Fruit fly (Drosophila melanogaster) whole organism, embryonic: ENCODE measurements around the gene Scox.

Source experiments
- Adf1 ChIP-seq: fragments of 200-800 bp; sonication (Bioruptor generic); IDR thresholded peaks from 2 replicates; pipeline ENCODE4 v1.3.6; 2022; ENCODE audit warnings: missing biosample characterization, missing genetic modification characterization
- Asciz ChIP-seq: fragments of 200-800 bp; sonication (Bioruptor generic); optimal IDR thresholded peaks from 2 replicates; lab custom pipeline; 2017; ENCODE audit warnings: missing biosample characterization, mild to moderate bottlenecking, missing genetic modification characterization, missing genetic modification reagents
- Atf3 ChIP-seq: fragments of 200-800 bp; sonication (Bioruptor generic); optimal IDR thresholded peaks from 3 replicates; lab custom pipeline; 2016; ENCODE audit warnings: missing biosample characterization, missing genetic modification characterization
- CG10321 ChIP-seq: fragments of 200-800 bp; sonication (Bioruptor generic); IDR thresholded peaks from 2 replicates; pipeline ENCODE4 v1.3.6; 2022; ENCODE audit warnings: missing biosample characterization, missing genetic modification characterization
- CG10543 ChIP-seq: fragments of 200-800 bp; sonication (Bioruptor generic); optimal IDR thresholded peaks from 3 replicates; lab custom pipeline; 2017; ENCODE audit warnings: missing biosample characterization, mild to moderate bottlenecking, missing genetic modification characterization, moderate library complexity
- CG10565 ChIP-seq: fragments of 200-800 bp; sonication (Bioruptor generic); optimal IDR thresholded peaks from 3 replicates; lab custom pipeline; 2016; ENCODE audit warnings: missing biosample characterization, mild to moderate bottlenecking, missing genetic modification characterization
- CG11456 ChIP-seq: fragments of 200-800 bp; sonication (Bioruptor generic); IDR thresholded peaks from 3 replicates; pipeline ENCODE4 v1.3.6; 2022; ENCODE audit warnings: missing biosample characterization, missing genetic modification characterization
- CG11723 ChIP-seq: fragments of 200-800 bp; sonication (Bioruptor generic); optimal IDR thresholded peaks from 2 replicates; lab custom pipeline; 2017; ENCODE audit warnings: missing biosample characterization, mild to moderate bottlenecking, missing genetic modification characterization
- CG12659 ChIP-seq: fragments of 200-800 bp; sonication (Bioruptor generic); optimal IDR thresholded peaks from 3 replicates; lab custom pipeline; 2017; ENCODE audit warnings: mild to moderate bottlenecking, missing biosample characterization, missing genetic modification reagents, missing genetic modification characterization
- CG13894 ChIP-seq: fragments of 200-800 bp; sonication (Bioruptor generic); optimal IDR thresholded peaks from 3 replicates; lab custom pipeline; 2018; ENCODE audit warnings: missing biosample characterization, mild to moderate bottlenecking, missing genetic modification characterization, moderate library complexity
- CG15479 ChIP-seq: fragments of 200-800 bp; sonication (Bioruptor generic); optimal IDR thresholded peaks from 3 replicates; lab custom pipeline; 2019; ENCODE audit warnings: missing biosample characterization, mild to moderate bottlenecking, missing genetic modification characterization, moderate library complexity
- CG16779 ChIP-seq: fragments of 200-800 bp; sonication (Bioruptor generic); IDR thresholded peaks from 2 replicates; pipeline ENCODE4 v1.3.6; 2022; ENCODE audit warnings: missing biosample characterization, missing genetic modification characterization
- CG17802 ChIP-seq: fragments of 200-800 bp; sonication (Bioruptor generic); optimal IDR thresholded peaks from 2 replicates; lab custom pipeline; 2018; ENCODE audit warnings: missing biosample characterization, mild to moderate bottlenecking, missing genetic modification characterization, moderate library complexity
- CG2202 ChIP-seq: fragments of 200-800 bp; sonication (Bioruptor generic); optimal IDR thresholded peaks from 2 replicates; lab custom pipeline; 2018; ENCODE audit warnings: missing biosample characterization, mild to moderate bottlenecking, missing genetic modification characterization
- CG34422 ChIP-seq: fragments of 200-800 bp; sonication (Bioruptor generic); IDR thresholded peaks from 3 replicates; pipeline ENCODE4 v1.3.6; 2022; ENCODE audit warnings: missing biosample characterization, missing genetic modification characterization
- CG3726 ChIP-seq: fragments of 200-800 bp; sonication (Bioruptor generic); IDR thresholded peaks from 3 replicates; pipeline ENCODE4, ENCODE4 v1.3.6; 2022; ENCODE audit warnings: missing biosample characterization, missing genetic modification characterization
- CG4404 ChIP-seq: fragments of 200-800 bp; sonication (Bioruptor generic); IDR thresholded peaks from 2 replicates; pipeline ENCODE4 v1.3.6; 2022; ENCODE audit warnings: missing biosample characterization, missing genetic modification characterization
- CG4854 ChIP-seq: fragments of 200-800 bp; sonication (Bioruptor generic); optimal IDR thresholded peaks from 2 replicates; lab custom pipeline; 2016; ENCODE audit warnings: missing biosample characterization, missing genetic modification characterization, inconsistent platforms
- CG7786 ChIP-seq: fragments of 200-800 bp; sonication (Bioruptor generic); optimal IDR thresholded peaks from 2 replicates; lab custom pipeline; 2016; ENCODE audit warnings: missing biosample characterization, missing genetic modification characterization
- Chrac-16 ChIP-seq: fragments of 200-800 bp; sonication (Bioruptor generic); optimal IDR thresholded peaks from 3 replicates; lab custom pipeline; 2016; ENCODE audit warnings: missing biosample characterization, missing genetic modification characterization
- CoRest ChIP-seq: fragments of 200-800 bp; sonication (Bioruptor generic); optimal IDR thresholded peaks from 3 replicates; lab custom pipeline; 2018; ENCODE audit warnings: missing biosample characterization, mild to moderate bottlenecking, missing genetic modification characterization, moderate library complexity
- Dek ChIP-seq: fragments of 200-800 bp; sonication (Bioruptor generic); optimal IDR thresholded peaks from 3 replicates; lab custom pipeline; 2019; ENCODE audit warnings: missing biosample characterization, mild to moderate bottlenecking, missing genetic modification characterization, moderate library complexity
- E2f2 ChIP-seq: fragments of 200-800 bp; sonication (Bioruptor generic); IDR thresholded peaks from 2 replicates; pipeline ENCODE4 v1.3.6; 2022; ENCODE audit warnings: missing biosample characterization, missing genetic modification characterization
- Elba2 ChIP-seq: fragments of 200-800 bp; sonication (Bioruptor generic); optimal IDR thresholded peaks from 3 replicates; lab custom pipeline; 2016; ENCODE audit warnings: missing biosample characterization, missing genetic modification characterization
- HHEX ChIP-seq: fragments of 200-800 bp; sonication (Bioruptor generic); optimal IDR thresholded peaks from 3 replicates; lab custom pipeline; 2017; ENCODE audit warnings: missing biosample characterization, mild to moderate bottlenecking, missing genetic modification characterization, missing genetic modification reagents
- Hey ChIP-seq: fragments of 200-800 bp; sonication (Bioruptor generic); optimal IDR thresholded peaks from 3 replicates; lab custom pipeline; 2018; ENCODE audit warnings: missing biosample characterization, mild to moderate bottlenecking, missing genetic modification characterization
- Hr3 ChIP-seq: fragments of 200-800 bp; sonication (Bioruptor generic); optimal IDR thresholded peaks from 3 replicates; lab custom pipeline; 2016; ENCODE audit warnings: missing biosample characterization, missing genetic modification characterization
- Hr39 ChIP-seq: fragments of >200 bp; optimal IDR thresholded peaks from 2 replicates; lab custom pipeline; 2017
- MBD-R2 ChIP-seq: fragments of 200-800 bp; sonication (Bioruptor generic); IDR thresholded peaks from 2 replicates; pipeline ENCODE4 v1.3.6; 2022; ENCODE audit warnings: missing biosample characterization, missing genetic modification characterization
- MESR4 ChIP-seq: fragments of 200-800 bp; sonication (Bioruptor generic); optimal IDR thresholded peaks from 2 replicates; lab custom pipeline; 2018; ENCODE audit warnings: missing biosample characterization, mild to moderate bottlenecking, missing genetic modification characterization, moderate library complexity
- Med ChIP-seq: fragments of 200-800 bp; sonication (Bioruptor generic); peaks from one replicate; lab custom pipeline; 2016; ENCODE audit warnings: missing biosample characterization, missing genetic modification characterization, mild to moderate bottlenecking, inconsistent platforms, moderate library complexity
- Myb ChIP-seq: fragments of 200-800 bp; sonication (Bioruptor generic); optimal IDR thresholded peaks from 2 replicates; lab custom pipeline; 2016; ENCODE audit warnings: missing biosample characterization, missing genetic modification characterization
- NfI ChIP-seq: fragments of 200-800 bp; sonication (Bioruptor generic); optimal IDR thresholded peaks from 3 replicates; lab custom pipeline; 2018; ENCODE audit warnings: missing biosample characterization, mild to moderate bottlenecking, missing genetic modification characterization, moderate library complexity
- PHDP ChIP-seq: fragments of 200-800 bp; sonication (Bioruptor generic); optimal IDR thresholded peaks from 3 replicates; lab custom pipeline; 2018; ENCODE audit warnings: missing biosample characterization, mild to moderate bottlenecking, missing genetic modification characterization, moderate library complexity
- Poxn ChIP-seq: fragments of 200-800 bp; sonication (Bioruptor generic); IDR thresholded peaks from 2 replicates; pipeline ENCODE4 v1.3.6; 2022; ENCODE audit warnings: missing biosample characterization, missing genetic modification characterization
- Ravus ChIP-seq: fragments of 200-800 bp; sonication (Bioruptor generic); IDR thresholded peaks from 2 replicates; pipeline ENCODE4 v1.3.6; 2022; ENCODE audit warnings: missing biosample characterization, missing genetic modification characterization
- TFAM ChIP-seq: fragments of 200-800 bp; sonication (Bioruptor generic); optimal IDR thresholded peaks from 2 replicates; lab custom pipeline; 2017; ENCODE audit warnings: missing biosample characterization, missing genetic modification characterization, inconsistent platforms
- fd64A ChIP-seq: fragments of 200-800 bp; sonication (Bioruptor generic); optimal IDR thresholded peaks from 3 replicates; lab custom pipeline; 2018; ENCODE audit warnings: missing biosample characterization, mild to moderate bottlenecking, missing genetic modification characterization
- grau ChIP-seq: fragments of 200-800 bp; optimal IDR thresholded peaks from 3 replicates; lab custom pipeline; 2019; ENCODE audit warnings: missing biosample characterization, mild to moderate bottlenecking, missing genetic modification characterization, moderate library complexity
- gsb ChIP-seq: fragments of 200-800 bp; sonication (Bioruptor generic); IDR thresholded peaks from 2 replicates; pipeline ENCODE4 v1.3.6; 2022; ENCODE audit warnings: missing biosample characterization, missing genetic modification characterization
- ind ChIP-seq: fragments of 200-800 bp; sonication (Bioruptor generic); optimal IDR thresholded peaks from 3 replicates; lab custom pipeline; 2016; ENCODE audit warnings: missing biosample characterization, missing genetic modification characterization
- lilli ChIP-seq: fragments of 200-800 bp; sonication (Bioruptor generic); optimal IDR thresholded peaks from 3 replicates; lab custom pipeline; 2016; ENCODE audit warnings: missing biosample characterization, missing genetic modification characterization
- maf-S ChIP-seq: fragments of 200-800 bp; sonication (Bioruptor generic); optimal IDR thresholded peaks from 2 replicates; lab custom pipeline; 2016; ENCODE audit warnings: missing biosample characterization, missing genetic modification characterization
- otp ChIP-seq: fragments of 200-800 bp; sonication (Bioruptor generic); IDR thresholded peaks from 3 replicates; pipeline ENCODE4, ENCODE4 v1.3.6; 2022; ENCODE audit warnings: missing biosample characterization, missing genetic modification characterization
- slou ChIP-seq: fragments of 200-800 bp; sonication (Bioruptor generic); optimal IDR thresholded peaks from 3 replicates; lab custom pipeline; 2016; ENCODE audit warnings: missing biosample characterization, missing genetic modification characterization
- so ChIP-seq: fragments of 200-800 bp; sonication (Bioruptor generic); IDR thresholded peaks from 3 replicates; pipeline ENCODE4 v1.3.6; 2022; ENCODE audit warnings: missing biosample characterization, missing genetic modification characterization
- tll ChIP-seq, 2 experiments: fragments of 200-800 bp in 1 of 2; fragments of >200 bp in 1 of 2; sonication (Bioruptor generic) in 1 of 2; optimal IDR thresholded peaks; 2 replicates each; lab custom pipeline; 2017 to 2019; ENCODE audit warnings: missing biosample characterization in 2 of 2, missing genetic modification characterization in 2 of 2, mild to moderate bottlenecking in 1 of 2, moderate library complexity in 1 of 2
- tna ChIP-seq: fragments of 200-800 bp; sonication (Bioruptor generic); IDR thresholded peaks from 2 replicates; pipeline ENCODE4 v1.3.6; 2022; ENCODE audit warnings: missing biosample characterization, missing genetic modification characterization; ENCODE audit not compliant: partially characterized antibody
- toy ChIP-seq: fragments of 200-800 bp; sonication (Bioruptor generic); IDR thresholded peaks from 2 replicates; pipeline ENCODE4 v1.3.6; 2022; ENCODE audit warnings: missing biosample characterization, missing genetic modification characterization
- trh ChIP-seq: fragments of 200-800 bp; sonication (Bioruptor generic); optimal IDR thresholded peaks from 2 replicates; lab custom pipeline; 2016; ENCODE audit warnings: missing biosample characterization, missing genetic modification characterization
- twi ChIP-seq: fragments of 200-800 bp; optimal IDR thresholded peaks from 2 replicates; lab custom pipeline; 2019; ENCODE audit warnings: missing biosample characterization, mild to moderate bottlenecking, missing genetic modification characterization, moderate library complexity
- vvl ChIP-seq: fragments of 200-800 bp; sonication (Bioruptor generic); IDR thresholded peaks from 2 replicates; pipeline ENCODE4 v1.3.6; 2022; ENCODE audit warnings: missing biosample characterization, missing genetic modification characterization

Gene Scox

DNA sequence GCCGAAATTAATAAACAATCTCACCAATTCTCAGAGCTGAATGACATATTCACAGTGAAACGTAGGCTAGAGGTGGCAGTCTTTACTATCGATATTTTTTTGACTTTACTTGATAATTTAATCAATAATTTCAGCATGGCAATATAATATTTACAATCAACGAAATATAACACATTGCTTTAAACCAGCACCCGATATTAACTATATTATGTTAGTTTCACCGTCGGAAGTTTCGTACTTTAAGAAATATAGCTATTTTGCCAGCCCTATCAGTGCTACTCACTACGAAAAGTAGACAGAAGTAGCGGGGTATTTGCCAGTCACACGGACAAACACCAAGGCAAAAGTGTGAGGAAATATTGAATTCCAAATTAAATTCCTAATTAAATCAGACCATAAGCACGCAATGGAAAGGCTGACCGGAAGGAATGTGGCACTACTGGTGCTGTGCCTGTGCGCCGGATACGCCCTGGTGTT is 42.1 kb upstream of the Scox start, which contains the start of the genes CG31917, Tfb5 and SelT (continued):
- 0 out of 2 replicates have a peak, but pooled peaks have one; percentile 31 for TF ChIP-seq Adf1 (GFP tag; lab: Robert Waterston, UW)
- TF ChIP-seq CG4854 (GFP tag; lab: Kevin White, UChicago): peak; percentile 39
- no peak for TF ChIP-seq Asciz (GFP tag; lab: Kevin White, UChicago)
- peak; percentile 92 for TF ChIP-seq Med
- peak; percentile 25 for TF ChIP-seq HHEX (GFP tag; lab: Kevin White, UChicago)
- peak; percentile 65 for TF ChIP-seq MESR4 (GFP tag; lab: Kevin White, UChicago)
- peak; percentile 50 for TF ChIP-seq twi (tag; lab: Kevin White, UChicago)
- TF ChIP-seq CG4404 (GFP tag; lab: Robert Waterston, UW): no peak
- no peak for TF ChIP-seq Hey (tag; lab: Kevin White, UChicago)
- peak; percentile 69 for TF ChIP-seq grau (tag; lab: Kevin White, UChicago)
- TF ChIP-seq Myb: peak; percentile 14
- no peak for TF ChIP-seq CG16779
- TF ChIP-seq MBD-R2 (GFP tag; lab: Robert Waterston, UW): peak; percentile 93
- TF ChIP-seq TFAM (GFP tag; lab: Kevin White, UChicago): no peak
- no peak for TF ChIP-seq trh (GFP tag; lab: Kevin White, UChicago)
- TF ChIP-seq lilli (GFP tag; lab: Kevin White, UChicago): peak; percentile 82
- no peak for TF ChIP-seq CG15479 (GFP tag; lab: Kevin White, UChicago)
- peak; percentile 45 for TF ChIP-seq Dek (tag; lab: Kevin White, UChicago)
- peak; percentile 29 for TF ChIP-seq CG10543 (GFP tag; lab: Kevin White, UChicago)
- TF ChIP-seq otp (GFP tag; lab: Robert Waterston, UW): no peak
- TF ChIP-seq maf-S: peak; percentile 32
- no peak for TF ChIP-seq CG3726
- TF ChIP-seq Atf3 (GFP tag; lab: Kevin White, UChicago): no peak
- TF ChIP-seq tna: no peak
- no peak for TF ChIP-seq CG10565 (GFP tag; lab: Kevin White, UChicago)
- peak; percentile 39 for TF ChIP-seq slou
- peak; percentile 39; the same call in 2 of the 3 replicates for TF ChIP-seq CG34422 (GFP tag; lab: Robert Waterston, UW)
- peak; percentile 46 for TF ChIP-seq Chrac-16 (GFP tag; lab: Kevin White, UChicago)
- peak; percentile 59 for TF ChIP-seq NfI
- TF ChIP-seq Poxn (GFP tag; lab: Robert Waterston, UW): no peak
- TF ChIP-seq gsb (GFP tag; lab: Robert Waterston, UW): no peak
- no peak for TF ChIP-seq Elba2 (GFP tag; lab: Kevin White, UChicago)
- TF ChIP-seq vvl (GFP tag; lab: Robert Waterston, UW): peak; percentile 62
- peak; percentile 84 for TF ChIP-seq CG12659
- TF ChIP-seq so (GFP tag; lab: Robert Waterston, UW): no peak
- TF ChIP-seq Hr3 (GFP tag; lab: Kevin White, UChicago): peak; percentile 53
- TF ChIP-seq Hr39 (lab: Kevin White, UChicago): no peak
- TF ChIP-seq CoRest (tag; lab: Kevin White, UChicago): peak; percentile 70
- no peak for TF ChIP-seq Ravus
- TF ChIP-seq tll (GFP tag; optimal IDR thresholded peaks at IDR 0.05; lab: Kevin White, UChicago): peak in 1 of 2 experiments; percentile 64
- no peak for TF ChIP-seq CG11456 (GFP tag; lab: Robert Waterston, UW)
- TF ChIP-seq CG7786 (GFP tag; lab: Kevin White, UChicago): peak; percentile 39
- peak; percentile 47 for TF ChIP-seq ind
- TF ChIP-seq CG10321 (GFP tag; lab: Robert Waterston, UW): no peak
- TF ChIP-seq E2f2: 0 out of 2 replicates have a peak, but pooled peaks have one; percentile 11
- no peak for TF ChIP-seq CG11723 (GFP tag; lab: Kevin White, UChicago)
- peak; percentile 68 for TF ChIP-seq PHDP (tag; lab: Kevin White, UChicago)
- TF ChIP-seq fd64A (GFP tag; lab: Kevin White, UChicago): no peak
- TF ChIP-seq CG2202: no peak
- TF ChIP-seq CG17802 (tag; lab: Kevin White, UChicago): peak; percentile 36
- TF ChIP-seq toy: no peak
- TF ChIP-seq CG13894: no peak
